Fruit fly (Drosophila melanogaster) whole organism, embryonic: ENCODE data around the gene CG14111.

Experiments used
- Atf3 ChIP-seq: fragments of 200-800 bp; sonication (Bioruptor generic); optimal IDR thresholded peaks from 3 replicates; lab custom pipeline; 2016; ENCODE audit warnings: missing biosample characterization, missing genetic modification characterization
- CG11398 ChIP-seq: fragments of 200-800 bp; sonication (Bioruptor generic); optimal IDR thresholded peaks from 2 replicates; lab custom pipeline; 2016; ENCODE audit warnings: missing biosample characterization, missing genetic modification characterization
- CG11695 ChIP-seq: fragments of 200-800 bp; sonication (Bioruptor generic); IDR thresholded peaks from 3 replicates; pipeline ENCODE4 v1.3.6; 2022; ENCODE audit warnings: missing biosample characterization, missing genetic modification characterization
- CG11723 ChIP-seq: fragments of 200-800 bp; sonication (Bioruptor generic); optimal IDR thresholded peaks from 2 replicates; lab custom pipeline; 2017; ENCODE audit warnings: missing biosample characterization, mild to moderate bottlenecking, missing genetic modification characterization
- CG12155 ChIP-seq: fragments of 200-800 bp; sonication (Bioruptor generic); optimal IDR thresholded peaks from 3 replicates; lab custom pipeline; 2016; ENCODE audit warnings: missing biosample characterization, missing genetic modification characterization
- CG12236 ChIP-seq: fragments of 200-800 bp; sonication (Bioruptor generic); optimal IDR thresholded peaks from 2 replicates; lab custom pipeline; 2016; ENCODE audit warnings: missing biosample characterization, missing genetic modification characterization
- CG1233 ChIP-seq: fragments of 200-800 bp; sonication (Bioruptor generic); optimal IDR thresholded peaks from 4 replicates; lab custom pipeline; 2018; ENCODE audit warnings: missing biosample characterization, mild to moderate bottlenecking, missing genetic modification characterization
- CG13424 ChIP-seq: fragments of 200-800 bp; sonication (Bioruptor generic); optimal IDR thresholded peaks from 2 replicates; lab custom pipeline; 2019; ENCODE audit warnings: missing biosample characterization, mild to moderate bottlenecking, missing genetic modification characterization, moderate library complexity
- CG13894 ChIP-seq: fragments of 200-800 bp; sonication (Bioruptor generic); optimal IDR thresholded peaks from 3 replicates; lab custom pipeline; 2018; ENCODE audit warnings: missing biosample characterization, mild to moderate bottlenecking, missing genetic modification characterization, moderate library complexity
- CG14014 ChIP-seq: fragments of 200-800 bp; sonication (Bioruptor generic); IDR thresholded peaks from 2 replicates; pipeline ENCODE4 v1.3.6; 2022; ENCODE audit warnings: missing biosample characterization, missing genetic modification characterization
- CG14441 ChIP-seq: fragments of 200-800 bp; sonication (Bioruptor generic); IDR thresholded peaks from 2 replicates; pipeline ENCODE4 v1.3.6; 2022; ENCODE audit warnings: missing biosample characterization, missing genetic modification characterization
- CG15011 ChIP-seq: fragments of 200-800 bp; sonication (Bioruptor generic); optimal IDR thresholded peaks from 3 replicates; lab custom pipeline; 2018; ENCODE audit warnings: missing biosample characterization, mild to moderate bottlenecking, missing genetic modification characterization
- CG15696 ChIP-seq: fragments of 200-800 bp; sonication (Bioruptor generic); optimal IDR thresholded peaks from 2 replicates; lab custom pipeline; 2019; ENCODE audit warnings: missing biosample characterization, mild to moderate bottlenecking, missing genetic modification characterization, moderate library complexity
- CG1603 ChIP-seq: fragments of 200-800 bp; sonication (Bioruptor generic); optimal IDR thresholded peaks from 2 replicates; lab custom pipeline; 2019; ENCODE audit warnings: missing biosample characterization, mild to moderate bottlenecking, missing genetic modification characterization, moderate library complexity
- CG17328 ChIP-seq: fragments of 200-800 bp; sonication (Bioruptor generic); IDR thresholded peaks from 2 replicates; pipeline ENCODE4 v1.3.6; 2022; ENCODE audit warnings: missing biosample characterization, missing genetic modification characterization
- CG2875 ChIP-seq: fragments of 200-800 bp; sonication (Bioruptor generic); optimal IDR thresholded peaks from 2 replicates; lab custom pipeline; 2017; ENCODE audit warnings: missing biosample characterization, mild to moderate bottlenecking, missing genetic modification characterization, missing genetic modification reagents
- CG3065 ChIP-seq: fragments of 200-800 bp; sonication (Bioruptor generic); optimal IDR thresholded peaks from 2 replicates; lab custom pipeline; 2016; ENCODE audit warnings: missing biosample characterization, missing genetic modification characterization
- CG32772 ChIP-seq: fragments of 200-800 bp; sonication (Bioruptor generic); IDR thresholded peaks from 2 replicates; pipeline ENCODE4 v1.3.6; 2022; ENCODE audit warnings: missing biosample characterization, missing genetic modification characterization
- CG4730 ChIP-seq: fragments of 200-800 bp; sonication (Bioruptor generic); IDR thresholded peaks from 2 replicates; pipeline ENCODE4 v1.3.6; 2022; ENCODE audit warnings: missing biosample characterization, missing genetic modification characterization
- CG7556 ChIP-seq: fragments of 200-800 bp; sonication (Bioruptor generic); optimal IDR thresholded peaks from 2 replicates; lab custom pipeline; 2017; ENCODE audit warnings: missing biosample characterization, mild to moderate bottlenecking, missing genetic modification characterization
- CG7839 ChIP-seq: fragments of 200-800 bp; sonication (Bioruptor generic); optimal IDR thresholded peaks from 3 replicates; lab custom pipeline; 2018; ENCODE audit warnings: missing biosample characterization, mild to moderate bottlenecking, missing genetic modification characterization, moderate library complexity
- CG9817 ChIP-seq: fragments of 200-800 bp; sonication (Bioruptor generic); optimal IDR thresholded peaks from 2 replicates; lab custom pipeline; 2018; ENCODE audit warnings: missing biosample characterization, mild to moderate bottlenecking, missing genetic modification characterization, moderate library complexity
- E2f2 ChIP-seq: fragments of 200-800 bp; sonication (Bioruptor generic); IDR thresholded peaks from 2 replicates; pipeline ENCODE4 v1.3.6; 2022; ENCODE audit warnings: missing biosample characterization, missing genetic modification characterization
- H2.0 ChIP-seq: fragments of 200-800 bp; sonication (Bioruptor generic); IDR thresholded peaks from 2 replicates; pipeline ENCODE4 v1.3.6; 2022; ENCODE audit warnings: missing biosample characterization, missing genetic modification characterization
- Hey ChIP-seq: fragments of 200-800 bp; sonication (Bioruptor generic); optimal IDR thresholded peaks from 3 replicates; lab custom pipeline; 2018; ENCODE audit warnings: missing biosample characterization, mild to moderate bottlenecking, missing genetic modification characterization
- Hmr ChIP-seq: fragments of 200-800 bp; sonication (Bioruptor generic); optimal IDR thresholded peaks from 3 replicates; lab custom pipeline; 2017; ENCODE audit warnings: mild to moderate bottlenecking, missing biosample characterization, missing genetic modification reagents, missing genetic modification characterization
- Hr3 ChIP-seq: fragments of 200-800 bp; sonication (Bioruptor generic); optimal IDR thresholded peaks from 3 replicates; lab custom pipeline; 2016; ENCODE audit warnings: missing biosample characterization, missing genetic modification characterization
- Mad ChIP-seq: fragments of 200-800 bp; sonication (Bioruptor generic); optimal IDR thresholded peaks from 2 replicates; lab custom pipeline; 2016; ENCODE audit warnings: missing biosample characterization, missing genetic modification characterization
- NC2α ChIP-seq: fragments of 200-800 bp; sonication (Bioruptor generic); optimal IDR thresholded peaks from 2 replicates; lab custom pipeline; 2016; ENCODE audit warnings: missing biosample characterization, missing genetic modification characterization
- Nf-YC ChIP-seq: fragments of 200-800 bp; optimal IDR thresholded peaks from 3 replicates; lab custom pipeline; 2019; ENCODE audit warnings: missing biosample characterization, mild to moderate bottlenecking, missing genetic modification characterization, moderate library complexity
- Oaz ChIP-seq: fragments of 200-800 bp; sonication (Bioruptor generic); IDR thresholded peaks from 2 replicates; pipeline ENCODE4 v1.3.6; 2022; ENCODE audit warnings: missing biosample characterization, missing genetic modification characterization
- Opbp ChIP-seq: fragments of 200-800 bp; sonication (Bioruptor generic); IDR thresholded peaks from 3 replicates; pipeline ENCODE4 v1.3.6; 2022; ENCODE audit warnings: missing biosample characterization, missing genetic modification characterization; ENCODE audit not compliant: partially characterized antibody
- Sry-δ ChIP-seq: fragments of 200-800 bp; sonication (Bioruptor generic); optimal IDR thresholded peaks from 2 replicates; lab custom pipeline; 2016; ENCODE audit warnings: missing biosample characterization, missing genetic modification characterization
- TFAM ChIP-seq: fragments of 200-800 bp; sonication (Bioruptor generic); optimal IDR thresholded peaks from 2 replicates; lab custom pipeline; 2017; ENCODE audit warnings: missing biosample characterization, missing genetic modification characterization, inconsistent platforms
- caup ChIP-seq: fragments of 200-800 bp; sonication (Bioruptor generic); optimal IDR thresholded peaks from 3 replicates; lab custom pipeline; 2017; ENCODE audit warnings: missing biosample characterization, mild to moderate bottlenecking, missing genetic modification characterization, moderate library complexity; ENCODE audit not compliant: severe bottlenecking
- cg ChIP-seq: fragments of 200-800 bp; sonication (Bioruptor generic); optimal IDR thresholded peaks from 3 replicates; lab custom pipeline; 2019; ENCODE audit warnings: missing biosample characterization, mild to moderate bottlenecking, missing genetic modification characterization, moderate library complexity
- dm ChIP-seq: fragments of 200-800 bp; sonication (Bioruptor generic); optimal IDR thresholded peaks from 3 replicates; lab custom pipeline; 2016; ENCODE audit warnings: missing biosample characterization, missing genetic modification characterization
- gem ChIP-seq: fragments of 200-800 bp; sonication (Bioruptor generic); optimal IDR thresholded peaks from 2 replicates; lab custom pipeline; 2019; ENCODE audit warnings: missing biosample characterization, mild to moderate bottlenecking, missing genetic modification characterization, moderate library complexity
- gfzf ChIP-seq: fragments of 200-800 bp; sonication (Bioruptor generic); optimal IDR thresholded peaks from 2 replicates; lab custom pipeline; 2016; ENCODE audit warnings: missing biosample characterization, mild to moderate bottlenecking, missing genetic modification characterization, moderate library complexity
- kah ChIP-seq: fragments of 200-800 bp; sonication (Bioruptor generic); optimal IDR thresholded peaks from 2 replicates; lab custom pipeline; 2018; ENCODE audit warnings: missing biosample characterization, mild to moderate bottlenecking, missing genetic modification characterization
- kni ChIP-seq: fragments of 200-800 bp; sonication (Bioruptor generic); optimal IDR thresholded peaks from 3 replicates; lab custom pipeline; 2017; ENCODE audit warnings: mild to moderate bottlenecking, missing biosample characterization, missing genetic modification reagents, missing genetic modification characterization
- lmd ChIP-seq: fragments of 200-800 bp; sonication (Bioruptor generic); IDR thresholded peaks from 2 replicates; pipeline ENCODE4 v1.3.6; 2022; ENCODE audit warnings: missing biosample characterization, missing genetic modification characterization
- mld ChIP-seq: fragments of 200-800 bp; sonication (Bioruptor generic); IDR thresholded peaks from 3 replicates; pipeline ENCODE4 v1.3.6; 2022; ENCODE audit warnings: missing biosample characterization, missing genetic modification characterization; ENCODE audit not compliant: partially characterized antibody
- peb ChIP-seq: fragments of 200-800 bp; sonication (Bioruptor generic); IDR thresholded peaks from 2 replicates; pipeline ENCODE4 v1.3.6; 2022; ENCODE audit warnings: missing biosample characterization, missing genetic modification characterization
- psq ChIP-seq: fragments of 200-800 bp; sonication (Bioruptor generic); optimal IDR thresholded peaks from 2 replicates; lab custom pipeline; 2017; ENCODE audit warnings: missing biosample characterization, missing genetic modification characterization
- pzg ChIP-seq: fragments of 200-800 bp; sonication (Bioruptor generic); optimal IDR thresholded peaks from 3 replicates; lab custom pipeline; 2018; ENCODE audit warnings: missing biosample characterization, mild to moderate bottlenecking, missing genetic modification characterization, moderate library complexity
- run ChIP-seq: fragments of 200-800 bp; sonication (Bioruptor generic); optimal IDR thresholded peaks from 3 replicates; lab custom pipeline; 2018; ENCODE audit warnings: missing biosample characterization, mild to moderate bottlenecking, missing genetic modification characterization
- sug ChIP-seq: fragments of 200-800 bp; optimal IDR thresholded peaks from 2 replicates; lab custom pipeline; 2019; ENCODE audit warnings: missing biosample characterization, mild to moderate bottlenecking, missing genetic modification characterization, moderate library complexity
- tgo ChIP-seq: fragments of 200-800 bp; sonication (Bioruptor generic); IDR thresholded peaks from 3 replicates; pipeline ENCODE4 v1.3.6; 2022; ENCODE audit warnings: missing biosample characterization, missing genetic modification characterization
- ttk ChIP-seq: fragments of 200-800 bp; sonication (Bioruptor generic); IDR thresholded peaks from 2 replicates; pipeline ENCODE4 v2.1.2; 2022; ENCODE audit warnings: missing biosample characterization, missing genetic modification characterization

Gene CG14111

dm6 chr3L:13356084-13356693, 21.6 kb upstream of the CG14111 start, which contains the start of gene Nplp2 (continued):
- TF ChIP-seq caup (GFP tag; lab: Kevin White, UChicago) (peak; percentile 19), CG14014 (GFP tag; lab: Robert Waterston, UW) (peak; percentile 65), CG1603 (tag; lab: Kevin White, UChicago) (peak; percentile 11), CG14441 (GFP tag; lab: Robert Waterston, UW) (peak; percentile 35; the same call in 1 of the 2 replicates), CG7556 (GFP tag; lab: Kevin White, UChicago) (peak; percentile 56), CG7839 (tag; lab: Kevin White, UChicago) (peak; percentile 80), H2.0 (peak; percentile 73), TFAM (no peak), NC2α (GFP tag; lab: Kevin White, UChicago) (no peak), Atf3 (GFP tag; lab: Kevin White, UChicago) (no peak), dm (GFP tag; lab: Kevin White, UChicago) (no peak), Hr3 (GFP tag; lab: Kevin White, UChicago) (peak; percentile 38), gem (tag; lab: Kevin White, UChicago) (peak; percentile 82), ttk (GFP tag; lab: Robert Waterston, UW) (peak; percentile 41; the same call in 1 of the 2 replicates), CG15696 (peak; percentile 72), CG13894 (tag; lab: Kevin White, UChicago) (no peak), Hey (tag; lab: Kevin White, UChicago) (no peak), CG32772 (GFP tag; lab: Robert Waterston, UW) (peak; percentile 35; the same call in 1 of the 2 replicates), CG12236 (GFP tag; lab: Kevin White, UChicago) (no peak), CG13424 (tag; lab: Kevin White, UChicago) (peak; percentile 68), cg (no peak), CG4730 (peak; percentile 58), sug (tag; lab: Kevin White, UChicago) (peak; percentile 48), E2f2 (GFP tag; lab: Robert Waterston, UW) (no peak), CG9817 (peak; percentile 84), CG11398 (GFP tag; lab: Kevin White, UChicago) (no peak), CG2875 (GFP tag; lab: Kevin White, UChicago) (peak; percentile 5), CG3065 (GFP tag; lab: Kevin White, UChicago) (no peak), CG11723 (GFP tag; lab: Kevin White, UChicago) (no peak), run (tag; lab: Kevin White, UChicago) (peak; percentile 8), CG1233 (peak; percentile 53), CG12155 (GFP tag; lab: Kevin White, UChicago) (peak; percentile 33), Oaz (GFP tag; lab: Robert Waterston, UW) (no peak), lmd (GFP tag; lab: Robert Waterston, UW) (peak; percentile 75), Opbp (GFP tag; lab: Robert Waterston, UW) (no peak), mld (GFP tag; lab: Robert Waterston, UW) (no peak), Hmr (GFP tag; lab: Kevin White, UChicago) (peak; percentile 71), gfzf (GFP tag; lab: Kevin White, UChicago) (no peak), Nf-YC (tag; lab: Kevin White, UChicago) (no peak), kni (GFP tag; lab: Kevin White, UChicago) (no peak), CG15011 (peak; percentile 15), CG17328 (GFP tag; lab: Robert Waterston, UW) (peak; percentile 33; the same call in 1 of the 2 replicates), kah (GFP tag; lab: Kevin White, UChicago) (no peak), peb (GFP tag; lab: Robert Waterston, UW) (no peak), pzg (GFP tag; lab: Kevin White, UChicago) (no peak), psq (GFP tag; lab: Kevin White, UChicago) (no peak), CG11695 (0 out of 3 replicates have a peak, but pooled peaks have one; percentile 39), Mad (GFP tag; lab: Kevin White, UChicago) (peak; percentile 28), Sry-δ (GFP tag; lab: Kevin White, UChicago) (no peak), tgo (GFP tag; lab: Robert Waterston, UW) (peak; percentile 63; the same call in 2 of the 3 replicates)
